Worm (Caenorhabditis elegans) whole organism, L1 larva: ENCODE data around the gene K07C11.10.

Experiments
- C04F5.9 ChIP-seq: sonication (generic microtip); optimal IDR thresholded peaks from 2 replicates; lab custom pipeline; 2016; ENCODE audit warnings: missing genetic modification characterization, missing compliant biosample characterization
- elt-2 ChIP-seq: sonication (generic microtip); optimal IDR thresholded peaks from 2 replicates; lab custom pipeline; 2016; ENCODE audit warnings: missing genetic modification characterization, mild to moderate bottlenecking, inconsistent platforms, missing compliant biosample characterization, missing genetic modification reagents
- elt-3 ChIP-seq, 6 experiments: fragments of 150-350 bp in 1 of 6; sonication (generic microtip); optimal IDR thresholded peaks; 2 replicates each; lab custom pipeline; 2017 to 2018; ENCODE audit warnings: missing biosample characterization in 6 of 6, missing genetic modification characterization in 6 of 6, inconsistent platforms in 1 of 6
- nhr-237 ChIP-seq: fragments of 150-350 bp; optimal IDR thresholded peaks from 2 replicates; lab custom pipeline; 2014; ENCODE audit warnings: missing biosample characterization, missing genetic modification characterization
- rnt-1 ChIP-seq: sonication (generic microtip); optimal IDR thresholded peaks from 2 replicates; lab custom pipeline; 2016; ENCODE audit warnings: mild to moderate bottlenecking, missing genetic modification characterization, moderate library complexity, missing compliant biosample characterization
- skn-1 ChIP-seq: fragments of 150-350 bp; optimal IDR thresholded peaks from 2 replicates; lab custom pipeline; 2014; ENCODE audit warnings: missing biosample characterization, missing genetic modification characterization
- snu-23 ChIP-seq: sonication (generic microtip); optimal IDR thresholded peaks from 2 replicates; lab custom pipeline; 2016; ENCODE audit warnings: missing genetic modification characterization, missing compliant biosample characterization
- sup-37 ChIP-seq: fragments of 200-800 bp; sonication (Bioruptor generic); optimal IDR thresholded peaks from 2 replicates; lab custom pipeline; 2018; ENCODE audit warnings: mild to moderate bottlenecking, missing genetic modification characterization, missing compliant biosample characterization
- unc-30 ChIP-seq: sonication (generic microtip); optimal IDR thresholded peaks from 2 replicates; lab custom pipeline; 2017; ENCODE audit warnings: missing biosample characterization, missing genetic modification characterization
- ztf-4 ChIP-seq: fragments of 150-350 bp; optimal IDR thresholded peaks from 2 replicates; lab custom pipeline; 2014; ENCODE audit warnings: missing biosample characterization, missing genetic modification characterization

K07C11.10 gene

DNA sequence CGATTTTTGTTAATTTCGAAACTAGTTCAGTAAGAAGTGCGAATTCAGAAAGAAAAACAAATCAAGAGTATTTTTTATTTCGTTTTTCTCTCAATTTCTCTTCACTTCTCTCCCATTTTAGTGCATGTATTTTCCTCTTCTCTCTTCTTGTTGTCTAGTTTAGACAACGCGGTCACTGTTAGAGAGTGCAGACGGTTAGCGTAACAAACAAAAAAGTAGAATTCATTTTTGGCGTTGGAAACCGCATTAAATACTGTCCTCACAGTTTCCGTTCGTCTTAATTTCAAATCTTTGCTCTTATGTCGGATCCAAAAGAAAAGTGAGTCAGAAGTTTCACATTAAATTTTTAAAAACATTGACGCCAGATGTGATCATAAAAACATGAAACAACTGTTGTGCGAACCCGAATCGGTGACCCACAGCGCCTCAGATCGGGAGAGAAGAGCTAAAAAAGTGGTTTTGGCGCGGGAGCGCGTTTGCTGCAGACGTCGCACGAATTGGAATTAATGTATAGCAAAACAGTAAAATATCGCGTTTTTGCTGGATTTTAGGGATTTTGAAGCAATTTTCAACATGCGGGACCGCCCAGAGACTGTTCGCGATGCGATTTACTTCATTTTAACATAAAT is 47.7 kb downstream of the K07C11.10 start, which contains the start of gene srp-7 (continued):
- peak; percentile 9 for TF ChIP-seq snu-23
- TF ChIP-seq unc-30 (tag; lab: Kevin White, UChicago): no peak

DNA sequence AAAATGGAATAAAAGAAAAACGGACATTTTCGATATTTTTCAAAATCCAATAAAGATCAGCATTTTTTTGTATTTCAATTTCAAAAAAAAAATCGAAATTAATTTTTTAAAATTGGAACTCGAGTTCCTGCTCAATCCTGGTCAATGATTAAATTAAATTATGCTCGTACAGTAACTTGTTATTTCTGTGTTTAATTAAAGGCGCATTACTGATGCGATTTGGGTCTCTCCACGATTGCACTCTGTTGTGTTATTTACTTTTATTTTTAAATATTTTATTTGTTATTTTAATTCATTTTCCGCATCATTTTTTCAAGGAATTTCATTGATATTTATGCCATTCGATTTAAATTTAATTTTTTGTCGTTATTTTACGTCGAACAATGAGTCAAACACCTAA is 48.4 kb downstream of the K07C11.10 start:
- TF ChIP-seq sup-37 (GFP tag; lab: Kevin White, UChicago) (no peak), rnt-1 (tag; lab: Kevin White, UChicago) (no peak), skn-1 (tag; lab: Kevin White, UChicago) (no peak), C04F5.9 (tag; lab: Kevin White, UChicago) (no peak), ztf-4 (no peak), elt-2 (no peak), elt-3 (tag; optimal IDR thresholded peaks at IDR 0.05; lab: Kevin White, UChicago) (no peak), nhr-237 (tag; lab: Kevin White, UChicago) (no peak)
- TF ChIP-seq, all 84 proteins: peak for 0

- TF ChIP-seq skn-1 (tag; lab: Kevin White, UChicago): no peak
These were observed 49.4 kb downstream of the K07C11.10 start, which contains the start of gene F20D6.9 for ce11 chrV:8177349-8177748. Gene F20D6.9, minus strand, starts transcription at chrV:8177449.
